Worm (Caenorhabditis elegans): ENCODE measurements around the gene fat-4.

fat-4 gene

ce11 chrIV:9784689-9785088, 14.5 kb upstream of the fat-4 start, which contains the start of gene sre-4:
Gene sre-4 (minus strand): TSS chrIV:9784789.
- TF ChIP-seq ceh-9 (tag; optimal IDR thresholded peaks at IDR 0.05) = no peak
- no peak for TF ChIP-seq zip-5 (tag; optimal IDR thresholded peaks at IDR 0.05)
- no peak for TF ChIP-seq nfya-1 (tag; optimal IDR thresholded peaks at IDR 0.05)
- no peak for TF ChIP-seq npax-4 (tag; optimal IDR thresholded peaks at IDR 0.05)
- TF ChIP-seq nhr-232 (tag; optimal IDR thresholded peaks at IDR 0.05) = no peak
- no peak for TF ChIP-seq sox-2 (GFP tag; IDR thresholded peaks at IDR 0.05)
- no peak for TF ChIP-seq tbx-7 (tag; optimal IDR thresholded peaks at IDR 0.05)
- TF ChIP-seq pha-4 (tag; optimal IDR thresholded peaks at IDR 0.05) = no peak
- TF ChIP-seq ceh-22 (tag; optimal IDR thresholded peaks at IDR 0.05) = no peak
- TF ChIP-seq hlh-15 (tag; optimal IDR thresholded peaks at IDR 0.05) = no peak
- no peak for TF ChIP-seq dmd-4 (tag; optimal IDR thresholded peaks at IDR 0.05; ENCODE audit: borderline replicate concordance)
- TF ChIP-seq tbx-2 (tag; optimal IDR thresholded peaks at IDR 0.05) = no peak
- TF ChIP-seq ceh-19 (GFP tag; optimal IDR thresholded peaks at IDR 0.05) = no peak
- no peak for TF ChIP-seq eyg-1 (tag; optimal IDR thresholded peaks at IDR 0.05)
- TF ChIP-seq C08G9.2 (tag; optimal IDR thresholded peaks at IDR 0.05) = no peak

- TF ChIP-seq ceh-9 (tag; optimal IDR thresholded peaks at IDR 0.05) (no peak), ref-2 (tag; optimal IDR thresholded peaks at IDR 0.05) (no peak), ceh-2 (tag; optimal IDR thresholded peaks at IDR 0.05) (no peak), ceh-14 (tag; optimal IDR thresholded peaks at IDR 0.05) (no peak), rnt-1 (tag; optimal IDR thresholded peaks at IDR 0.05) (no peak), unc-55 (GFP tag; optimal IDR thresholded peaks at IDR 0.05) (no peak)
Measured at ce11 chrIV:9789496-9789895, 9.7 kb upstream of the fat-4 start, which contains the start of gene T13F2.4. Gene T13F2.4 (plus strand): TSS chrIV:9789796.

ce11 chrIV:9790708-9791107, 8.5 kb upstream of the fat-4 start:
- TF ChIP-seq dmd-4 (tag; optimal IDR thresholded peaks at IDR 0.05; ENCODE audit: borderline replicate concordance) = no peak
- TF ChIP-seq T23F11.4 (GFP tag; optimal IDR thresholded peaks at IDR 0.05) = no peak
- no peak for TF ChIP-seq zip-5 (tag; optimal IDR thresholded peaks at IDR 0.05)
- no peak for TF ChIP-seq sox-2 (GFP tag; IDR thresholded peaks at IDR 0.05)
- TF ChIP-seq Y22D7AL.16 (tag; optimal IDR thresholded peaks at IDR 0.05) = no peak
- TF ChIP-seq dve-1 (tag; optimal IDR thresholded peaks at IDR 0.05) = no peak
- no peak for TF ChIP-seq F13H6.1 (tag; optimal IDR thresholded peaks at IDR 0.05)
- TF ChIP-seq hlh-8 (tag; optimal IDR thresholded peaks at IDR 0.05) = no peak
- no peak for TF ChIP-seq lin-11 (tag; optimal IDR thresholded peaks at IDR 0.05)
- TF ChIP-seq che-1 (tag; optimal IDR thresholded peaks at IDR 0.05) = no peak
- no peak for TF ChIP-seq hlh-6 (tag; optimal IDR thresholded peaks at IDR 0.05)
- TF ChIP-seq gmeb-2 (tag; optimal IDR thresholded peaks at IDR 0.05) = no peak
- no peak for TF ChIP-seq nhr-232 (tag; optimal IDR thresholded peaks at IDR 0.05)
- no peak for TF ChIP-seq pax-1 (tag; optimal IDR thresholded peaks at IDR 0.05)
- TF ChIP-seq pat-9 (tag; optimal IDR thresholded peaks at IDR 0.05) = no peak
- no peak for TF ChIP-seq ceh-19 (GFP tag; optimal IDR thresholded peaks at IDR 0.05)
- no peak for TF ChIP-seq ceh-18 (tag; optimal IDR thresholded peaks at IDR 0.05)
- TF ChIP-seq ama-1 (optimal IDR thresholded peaks at IDR 0.05) = no peak
- no peak for TF ChIP-seq odd-2 (tag; optimal IDR thresholded peaks at IDR 0.05)

ce11 chrIV:9795250-9795649, 4.0 kb upstream of the fat-4 start:
- TF ChIP-seq pax-1 (tag; optimal IDR thresholded peaks at IDR 0.05) (no peak), hlh-6 (tag; optimal IDR thresholded peaks at IDR 0.05) (no peak), C08G9.2 (tag; optimal IDR thresholded peaks at IDR 0.05) (no peak)

- no peak for TF ChIP-seq zip-5 (tag; optimal IDR thresholded peaks at IDR 0.05)
- TF ChIP-seq hlh-13 (GFP tag; optimal IDR thresholded peaks at IDR 0.05) = no peak
- no peak for TF ChIP-seq F13H6.1 (tag; optimal IDR thresholded peaks at IDR 0.05)
- TF ChIP-seq gmeb-2 (tag; optimal IDR thresholded peaks at IDR 0.05) = no peak
- TF ChIP-seq C38D4.7 (GFP tag; optimal IDR thresholded peaks at IDR 0.05) = no peak
- no peak for TF ChIP-seq sdc-2 (tag; optimal IDR thresholded peaks at IDR 0.05)
- no peak for TF ChIP-seq ceh-18 (tag; optimal IDR thresholded peaks at IDR 0.05)
- no peak for TF ChIP-seq pat-9 (tag; optimal IDR thresholded peaks at IDR 0.05)
Measured at ce11 chrIV:9796494-9796893, 2.7 kb upstream of the fat-4 start, which contains the start of gene pis-1. Gene pis-1 (minus strand): TSS chrIV:9796594.

All from whole organism, late embryonic.